Fruit fly (Drosophila melanogaster) whole organism, embryonic: ENCODE results near the gene Syx4.

Experiments used
- Atf-2 ChIP-seq: fragments of 200-800 bp; sonication (Bioruptor generic); optimal IDR thresholded peaks from 2 replicates; lab custom pipeline; 2016; ENCODE audit warnings: missing biosample characterization, missing genetic modification characterization
- Bgb ChIP-seq: fragments of 200-800 bp; sonication (Bioruptor generic); IDR thresholded peaks from 2 replicates; pipeline ENCODE4 v1.3.6; 2022; ENCODE audit warnings: missing biosample characterization, missing genetic modification characterization; ENCODE audit not compliant: partially characterized antibody
- Bteb2 ChIP-seq: fragments of 200-800 bp; sonication (Bioruptor generic); optimal IDR thresholded peaks from 2 replicates; lab custom pipeline; 2016; ENCODE audit warnings: missing biosample characterization, missing genetic modification characterization
- CG10431 ChIP-seq: fragments of 200-800 bp; sonication (Bioruptor generic); optimal IDR thresholded peaks from 3 replicates; lab custom pipeline; 2018; ENCODE audit warnings: missing biosample characterization, mild to moderate bottlenecking, missing genetic modification characterization
- CG11093 ChIP-seq: fragments of 200-800 bp; sonication (Bioruptor generic); IDR thresholded peaks from 3 replicates; pipeline ENCODE4 v1.3.6; 2022; ENCODE audit warnings: missing biosample characterization, missing genetic modification characterization
- CG12071 ChIP-seq: fragments of 200-800 bp; sonication (Bioruptor generic); optimal IDR thresholded peaks from 3 replicates; lab custom pipeline; 2018; ENCODE audit warnings: missing biosample characterization, mild to moderate bottlenecking, missing genetic modification characterization
- CG1233 ChIP-seq: fragments of 200-800 bp; sonication (Bioruptor generic); optimal IDR thresholded peaks from 4 replicates; lab custom pipeline; 2018; ENCODE audit warnings: missing biosample characterization, mild to moderate bottlenecking, missing genetic modification characterization
- CG12659 ChIP-seq: fragments of 200-800 bp; sonication (Bioruptor generic); optimal IDR thresholded peaks from 3 replicates; lab custom pipeline; 2017; ENCODE audit warnings: mild to moderate bottlenecking, missing biosample characterization, missing genetic modification reagents, missing genetic modification characterization
- CG1603 ChIP-seq: fragments of 200-800 bp; sonication (Bioruptor generic); optimal IDR thresholded peaks from 2 replicates; lab custom pipeline; 2019; ENCODE audit warnings: missing biosample characterization, mild to moderate bottlenecking, missing genetic modification characterization, moderate library complexity
- CG17359 ChIP-seq: fragments of 200-800 bp; sonication (Bioruptor generic); optimal IDR thresholded peaks from 3 replicates; lab custom pipeline; 2018; ENCODE audit warnings: missing biosample characterization, mild to moderate bottlenecking, missing genetic modification characterization, moderate library complexity
- CG1792 ChIP-seq: fragments of 200-800 bp; sonication (Bioruptor generic); optimal IDR thresholded peaks from 2 replicates; lab custom pipeline; 2016; ENCODE audit warnings: missing biosample characterization, missing genetic modification characterization
- CG2712 ChIP-seq: fragments of 200-800 bp; optimal IDR thresholded peaks from 3 replicates; lab custom pipeline; 2019; ENCODE audit warnings: missing biosample characterization, mild to moderate bottlenecking, missing genetic modification characterization, moderate library complexity
- CG2875 ChIP-seq: fragments of 200-800 bp; sonication (Bioruptor generic); optimal IDR thresholded peaks from 2 replicates; lab custom pipeline; 2017; ENCODE audit warnings: missing biosample characterization, mild to moderate bottlenecking, missing genetic modification characterization, missing genetic modification reagents
- CG3838 ChIP-seq: fragments of 200-800 bp; sonication (Bioruptor generic); optimal IDR thresholded peaks from 3 replicates; lab custom pipeline; 2016; ENCODE audit warnings: missing biosample characterization, missing genetic modification characterization
- CG4854 ChIP-seq: fragments of 200-800 bp; sonication (Bioruptor generic); optimal IDR thresholded peaks from 2 replicates; lab custom pipeline; 2016; ENCODE audit warnings: missing biosample characterization, missing genetic modification characterization, inconsistent platforms
- CG7357 ChIP-seq: fragments of 200-800 bp; sonication (Bioruptor generic); IDR thresholded peaks from 3 replicates; pipeline ENCODE4 v1.3.6; 2022; ENCODE audit warnings: missing biosample characterization, missing genetic modification characterization
- CG7372 ChIP-seq: fragments of 200-800 bp; sonication (Bioruptor generic); IDR thresholded peaks from 2 replicates; pipeline ENCODE4 v1.3.6; 2022; ENCODE audit warnings: missing biosample characterization, missing genetic modification characterization
- CG8924 ChIP-seq: fragments of 200-800 bp; optimal IDR thresholded peaks from 3 replicates; lab custom pipeline; 2019; ENCODE audit warnings: missing biosample characterization, mild to moderate bottlenecking, missing genetic modification characterization, moderate library complexity
- CG9727 ChIP-seq: fragments of 200-800 bp; sonication (Bioruptor generic); optimal IDR thresholded peaks from 3 replicates; lab custom pipeline; 2017; ENCODE audit warnings: missing biosample characterization, mild to moderate bottlenecking, missing genetic modification characterization
- Chrac-16 ChIP-seq: fragments of 200-800 bp; sonication (Bioruptor generic); optimal IDR thresholded peaks from 3 replicates; lab custom pipeline; 2016; ENCODE audit warnings: missing biosample characterization, missing genetic modification characterization
- Dek ChIP-seq: fragments of 200-800 bp; sonication (Bioruptor generic); optimal IDR thresholded peaks from 3 replicates; lab custom pipeline; 2019; ENCODE audit warnings: missing biosample characterization, mild to moderate bottlenecking, missing genetic modification characterization, moderate library complexity
- E2f1 ChIP-seq: fragments of 200-800 bp; sonication (Bioruptor generic); IDR thresholded peaks from 2 replicates; pipeline ENCODE4 v1.3.6; 2022; ENCODE audit warnings: missing biosample characterization, missing genetic modification characterization
- H15 ChIP-seq: fragments of 200-800 bp; sonication (Bioruptor generic); IDR thresholded peaks from 3 replicates; pipeline ENCODE4 v1.3.6; 2022; ENCODE audit warnings: missing biosample characterization, missing genetic modification characterization
- HLH3B ChIP-seq: fragments of 200-800 bp; sonication (Bioruptor generic); IDR thresholded peaks from 2 replicates; pipeline ENCODE4 v1.3.6; 2022; ENCODE audit warnings: missing biosample characterization, missing genetic modification characterization
- Hr39 ChIP-seq: fragments of >200 bp; optimal IDR thresholded peaks from 2 replicates; lab custom pipeline; 2017
- Hsf ChIP-seq: fragments of 200-800 bp; sonication (Bioruptor generic); optimal IDR thresholded peaks from 3 replicates; lab custom pipeline; 2016; ENCODE audit warnings: missing biosample characterization, missing genetic modification characterization
- Kr ChIP-seq: fragments of 200-800 bp; sonication (Bioruptor generic); optimal IDR thresholded peaks from 2 replicates; lab custom pipeline; 2017; ENCODE audit warnings: missing biosample characterization, mild to moderate bottlenecking, missing genetic modification characterization
- Lpt ChIP-seq: fragments of >200 bp; optimal IDR thresholded peaks from 2 replicates; lab custom pipeline; 2018; ENCODE audit warnings: missing biosample characterization, missing genetic modification characterization
- MBD-R2 ChIP-seq: fragments of 200-800 bp; sonication (Bioruptor generic); IDR thresholded peaks from 2 replicates; pipeline ENCODE4 v1.3.6; 2022; ENCODE audit warnings: missing biosample characterization, missing genetic modification characterization
- Mrtf ChIP-seq: fragments of 200-800 bp; sonication (Bioruptor generic); IDR thresholded peaks from 3 replicates; pipeline ENCODE4 v1.3.6; 2022; ENCODE audit warnings: missing biosample characterization, missing genetic modification characterization
- NFAT ChIP-seq: fragments of 200-800 bp; sonication (Bioruptor generic); IDR thresholded peaks from 2 replicates; pipeline ENCODE4 v1.3.6; 2022; ENCODE audit warnings: missing biosample characterization, missing genetic modification characterization
- NK7.1 ChIP-seq: fragments of 200-800 bp; sonication (Bioruptor generic); optimal IDR thresholded peaks from 3 replicates; lab custom pipeline; 2016; ENCODE audit warnings: missing biosample characterization, missing genetic modification characterization
- Ssrp ChIP-seq: fragments of 200-800 bp; sonication (Bioruptor generic); optimal IDR thresholded peaks from 2 replicates; lab custom pipeline; 2018; ENCODE audit warnings: missing biosample characterization, mild to moderate bottlenecking, missing genetic modification characterization, moderate library complexity
- Taf1 ChIP-seq: fragments of 200-800 bp; sonication (Bioruptor generic); IDR thresholded peaks from 2 replicates; pipeline ENCODE4 v1.3.6; 2022; ENCODE audit warnings: missing biosample characterization, missing genetic modification characterization
- bbx ChIP-seq: fragments of 200-800 bp; sonication (Bioruptor generic); IDR thresholded peaks from 2 replicates; pipeline ENCODE4 v1.3.6; 2022; ENCODE audit warnings: missing biosample characterization, missing genetic modification characterization; ENCODE audit not compliant: partially characterized antibody
- crc ChIP-seq: fragments of 200-800 bp; sonication (Bioruptor generic); optimal IDR thresholded peaks from 2 replicates; lab custom pipeline; 2016; ENCODE audit warnings: missing biosample characterization, missing genetic modification characterization
- dysf ChIP-seq: fragments of 200-800 bp; sonication (Bioruptor generic); IDR thresholded peaks from 3 replicates; pipeline ENCODE4 v1.3.6; 2022; ENCODE audit warnings: missing biosample characterization, missing genetic modification characterization
- ftz-f1 ChIP-seq: fragments of 200-800 bp; sonication (Bioruptor generic); optimal IDR thresholded peaks from 2 replicates; lab custom pipeline; 2016; ENCODE audit warnings: missing biosample characterization, missing genetic modification characterization
- grn ChIP-seq: fragments of 200-800 bp; sonication (Bioruptor generic); optimal IDR thresholded peaks from 3 replicates; lab custom pipeline; 2017; ENCODE audit warnings: missing biosample characterization, missing genetic modification characterization
- gsb-n ChIP-seq: fragments of 200-800 bp; sonication (Bioruptor generic); optimal IDR thresholded peaks from 3 replicates; lab custom pipeline; 2018; ENCODE audit warnings: missing biosample characterization, mild to moderate bottlenecking, missing genetic modification characterization
- hb ChIP-seq: fragments of 200-800 bp; sonication (Bioruptor generic); IDR thresholded peaks from 3 replicates; pipeline ENCODE4 v1.3.6; 2022; ENCODE audit warnings: missing biosample characterization, missing genetic modification characterization; ENCODE audit not compliant: partially characterized antibody
- ken ChIP-seq: fragments of 200-800 bp; sonication (Bioruptor generic); IDR thresholded peaks from 3 replicates; pipeline ENCODE4 v1.3.6; 2022; ENCODE audit warnings: missing biosample characterization, missing genetic modification characterization
- knrl ChIP-seq: fragments of 200-800 bp; sonication (Bioruptor generic); IDR thresholded peaks from 3 replicates; pipeline ENCODE4 v1.3.6; 2022; ENCODE audit warnings: missing biosample characterization, missing genetic modification characterization; ENCODE audit not compliant: partially characterized antibody
- lola ChIP-seq, 3 experiments: fragments of >200 bp in 2 of 3; fragments of 200-800 bp in 1 of 3; sonication (Bioruptor generic) in 1 of 3; optimal IDR thresholded peaks; 2 replicates each; lab custom pipeline; 2017 to 2019; ENCODE audit warnings: missing biosample characterization in 3 of 3, missing genetic modification characterization in 3 of 3, mild to moderate bottlenecking in 1 of 3, moderate library complexity in 1 of 3
- onecut ChIP-seq: fragments of 200-800 bp; sonication (Bioruptor generic); IDR thresholded peaks from 2 replicates; pipeline ENCODE4 v1.3.6; 2022; ENCODE audit warnings: missing biosample characterization, missing genetic modification characterization
- pum ChIP-seq: fragments of 200-800 bp; sonication (Bioruptor generic); optimal IDR thresholded peaks from 2 replicates; lab custom pipeline; 2016; ENCODE audit warnings: missing biosample characterization, missing genetic modification characterization
- salm ChIP-seq: fragments of 200-800 bp; sonication (Bioruptor generic); optimal IDR thresholded peaks from 2 replicates; lab custom pipeline; 2018; ENCODE audit warnings: missing biosample characterization, mild to moderate bottlenecking, missing genetic modification characterization
- tna ChIP-seq: fragments of 200-800 bp; sonication (Bioruptor generic); IDR thresholded peaks from 2 replicates; pipeline ENCODE4 v1.3.6; 2022; ENCODE audit warnings: missing biosample characterization, missing genetic modification characterization; ENCODE audit not compliant: partially characterized antibody
- unc-4 ChIP-seq: fragments of 200-800 bp; sonication (Bioruptor generic); IDR thresholded peaks from 2 replicates; pipeline ENCODE4 v1.3.6; 2022; ENCODE audit warnings: missing biosample characterization, missing genetic modification characterization; ENCODE audit not compliant: partially characterized antibody
- z ChIP-seq: fragments of 200-800 bp; sonication (Bioruptor generic); IDR thresholded peaks from 3 replicates; pipeline ENCODE4 v1.3.6; 2022; ENCODE audit warnings: missing biosample characterization, missing genetic modification characterization
- zfh1 ChIP-seq: fragments of 200-800 bp; sonication (Bioruptor generic); IDR thresholded peaks from 3 replicates; pipeline ENCODE4 v1.3.6; 2022; ENCODE audit warnings: missing biosample characterization, missing genetic modification characterization

The Syx4 gene

dm6 chrX:2787267-2787666 is 43.4 kb upstream of the Syx4 start (continued):
- TF ChIP-seq Bgb (GFP tag; lab: Robert Waterston, UW): no peak
- TF ChIP-seq Kr: no peak
- TF ChIP-seq CG9727 (GFP tag; lab: Kevin White, UChicago): peak; percentile 80
- peak; percentile 73 for TF ChIP-seq Hsf
- TF ChIP-seq CG7372: peak; percentile 86
- TF ChIP-seq Lpt: no peak
- TF ChIP-seq CG1233 (GFP tag; lab: Kevin White, UChicago): peak; percentile 83
- peak; percentile 78; the same call in 2 of the 3 replicates for TF ChIP-seq Mrtf (GFP tag; lab: Robert Waterston, UW)
- TF ChIP-seq gsb-n: peak; percentile 73
- peak; percentile 91 for TF ChIP-seq dysf (GFP tag; lab: Robert Waterston, UW)
- TF ChIP-seq unc-4: no peak
- TF ChIP-seq MBD-R2 (GFP tag; lab: Robert Waterston, UW): peak; percentile 38; the same call in 1 of the 2 replicates
- TF ChIP-seq zfh1: peak; percentile 78
- TF ChIP-seq pum (GFP tag; lab: Kevin White, UChicago): peak; percentile 72
- peak; percentile 85 for TF ChIP-seq CG8924
- TF ChIP-seq CG2875 (GFP tag; lab: Kevin White, UChicago): peak; percentile 71
- peak; percentile 64 for TF ChIP-seq Bteb2
- peak; percentile 10 for TF ChIP-seq NK7.1
- TF ChIP-seq CG17359 (tag; lab: Kevin White, UChicago): peak; percentile 84
- peak; percentile 65 for TF ChIP-seq H15 (GFP tag; lab: Robert Waterston, UW)
- TF ChIP-seq CG10431 (GFP tag; lab: Kevin White, UChicago): no peak
- TF ChIP-seq CG7357: peak; percentile 66; the same call in 2 of the 3 replicates
- peak; percentile 85 for TF ChIP-seq Ssrp
- peak in 1 of 3 experiments; percentile 65 for TF ChIP-seq lola (GFP tag; optimal IDR thresholded peaks at IDR 0.05; lab: Kevin White, UChicago)
- TF ChIP-seq ken (GFP tag; lab: Robert Waterston, UW): peak; percentile 54; the same call in 1 of the 3 replicates
- peak; percentile 57 for TF ChIP-seq Chrac-16 (GFP tag; lab: Kevin White, UChicago)
- peak; percentile 78 for TF ChIP-seq HLH3B (GFP tag; lab: Robert Waterston, UW)
- TF ChIP-seq Dek: peak; percentile 74
- no peak for TF ChIP-seq tna (GFP tag; lab: Robert Waterston, UW)
- peak; percentile 55; the same call in 1 of the 2 replicates for TF ChIP-seq NFAT (GFP tag; lab: Robert Waterston, UW)
- peak; percentile 67 for TF ChIP-seq onecut
- TF ChIP-seq CG11093 (GFP tag; lab: Robert Waterston, UW): peak; percentile 79; the same call in 2 of the 3 replicates
- TF ChIP-seq grn (GFP tag; lab: Kevin White, UChicago): no peak
- peak; percentile 62 for TF ChIP-seq ftz-f1 (GFP tag; lab: Kevin White, UChicago)
- TF ChIP-seq CG12071 (GFP tag; lab: Kevin White, UChicago): peak; percentile 79
- no peak for TF ChIP-seq bbx
- no peak for TF ChIP-seq z (GFP tag; lab: Robert Waterston, UW)
- peak; percentile 72 for TF ChIP-seq salm (tag; lab: Kevin White, UChicago)
- peak; percentile 58 for TF ChIP-seq Taf1 (GFP tag; lab: Robert Waterston, UW)
- TF ChIP-seq hb (GFP tag; lab: Robert Waterston, UW): no peak
- no peak for TF ChIP-seq Hr39 (lab: Kevin White, UChicago)
- peak; percentile 79 for TF ChIP-seq CG4854 (GFP tag; lab: Kevin White, UChicago)
- TF ChIP-seq knrl (GFP tag; lab: Robert Waterston, UW): no peak
- peak; percentile 90 for TF ChIP-seq CG12659 (GFP tag; lab: Kevin White, UChicago)
- peak; percentile 86 for TF ChIP-seq E2f1 (GFP tag; lab: Robert Waterston, UW)
- peak; percentile 18 for TF ChIP-seq CG1792 (GFP tag; lab: Kevin White, UChicago)
- TF ChIP-seq CG3838 (GFP tag; lab: Kevin White, UChicago): no peak
- TF ChIP-seq CG2712 (tag; lab: Kevin White, UChicago): peak; percentile 86
- peak; percentile 72 for TF ChIP-seq CG1603 (tag; lab: Kevin White, UChicago)
- peak; percentile 50 for TF ChIP-seq Atf-2 (GFP tag; lab: Kevin White, UChicago)
- TF ChIP-seq crc (GFP tag; lab: Kevin White, UChicago): peak; percentile 61
